Worm (Caenorhabditis elegans) whole organism, young adult: ENCODE measurements around the gene T13F2.6.

Experiments used
- B0035.1 ChIP-seq: sonication (generic microtip); optimal IDR thresholded peaks from 2 replicates; lab custom pipeline; 2016; ENCODE audit warnings: missing genetic modification characterization, mild to moderate bottlenecking, missing compliant biosample characterization, missing genotype, missing genetic modification reagents
- D2030.7 ChIP-seq: fragments of 200-800 bp; sonication (Bioruptor generic); IDR thresholded peaks from 2 replicates; pipeline ENCODE4 v1.3.6; 2022; ENCODE audit warnings: missing genetic modification reagents, missing genetic modification characterization, missing compliant biosample characterization
- F22D6.2 ChIP-seq: sonication (generic microtip); optimal IDR thresholded peaks from 2 replicates; lab custom pipeline; 2016; ENCODE audit warnings: mild to moderate bottlenecking, missing genetic modification characterization, missing compliant biosample characterization
- F39B2.1 ChIP-seq: fragments of 200-800 bp; sonication (Bioruptor generic); IDR thresholded peaks from 2 replicates; pipeline ENCODE4 v1.3.6; 2022; ENCODE audit warnings: missing genetic modification reagents, missing genetic modification characterization, missing compliant biosample characterization
- F52B5.7 ChIP-seq: sonication (generic microtip); optimal IDR thresholded peaks from 2 replicates; lab custom pipeline; 2016; ENCODE audit warnings: mild to moderate bottlenecking, missing genetic modification characterization, missing compliant biosample characterization
- T07F8.4 ChIP-seq: sonication (generic microtip); optimal IDR thresholded peaks from 2 replicates; lab custom pipeline; 2016; ENCODE audit warnings: mild to moderate bottlenecking, missing genetic modification characterization, moderate library complexity, missing compliant biosample characterization
- Y53G8AR.9 ChIP-seq: fragments of 200-800 bp; sonication (Bioruptor generic); conservative IDR thresholded peaks from 2 replicates; pipeline ENCODE4 v1.3.6; 2022; ENCODE audit warnings: missing genetic modification reagents, missing genetic modification characterization, missing compliant biosample characterization
- Y79H2A.3 ChIP-seq: fragments of 200-800 bp; sonication (Bioruptor generic); conservative IDR thresholded peaks from 2 replicates; pipeline ENCODE4 v1.3.6; 2022; ENCODE audit warnings: missing genetic modification reagents, missing genetic modification characterization, missing compliant biosample characterization
- Y95B8A.8 ChIP-seq: fragments of 200-800 bp; sonication (Bioruptor generic); IDR thresholded peaks from 2 replicates; pipeline ENCODE4 v1.3.6; 2022; ENCODE audit warnings: missing genetic modification reagents, missing genetic modification characterization, missing compliant biosample characterization
- ccch-3 ChIP-seq: fragments of 200-800 bp; sonication (Bioruptor generic); optimal IDR thresholded peaks from 2 replicates; lab custom pipeline; 2018; ENCODE audit warnings: mild to moderate bottlenecking, missing genetic modification characterization, missing compliant biosample characterization
- efl-1 ChIP-seq: fragments of 150-350 bp; optimal IDR thresholded peaks from 2 replicates; lab custom pipeline; 2014; ENCODE audit warnings: missing biosample characterization, missing genetic modification reagents, missing genetic modification characterization
- ekl-4 ChIP-seq: fragments of 200-800 bp; sonication (Bioruptor generic); IDR thresholded peaks from 2 replicates; pipeline ENCODE4 v1.3.6; 2022; ENCODE audit warnings: missing genetic modification reagents, missing genetic modification characterization, missing compliant biosample characterization
- gei-17 ChIP-seq: fragments of 200-800 bp; sonication (Bioruptor generic); optimal IDR thresholded peaks from 2 replicates; lab custom pipeline; 2018; ENCODE audit warnings: mild to moderate bottlenecking, missing genetic modification characterization, missing compliant biosample characterization
- him-1 ChIP-seq: sonication (generic microtip); optimal IDR thresholded peaks from 2 replicates; lab custom pipeline; 2016; ENCODE audit warnings: missing genotype, missing genetic modification reagents, missing genetic modification characterization, missing compliant biosample characterization
- hmg-1.2 ChIP-seq: fragments of 200-800 bp; sonication (Bioruptor generic); IDR thresholded peaks from 2 replicates; pipeline ENCODE4 v1.3.6; 2022; ENCODE audit warnings: missing genetic modification reagents, missing genetic modification characterization, missing compliant biosample characterization
- hmg-20 ChIP-seq: fragments of 200-800 bp; sonication (Bioruptor generic); IDR thresholded peaks from 2 replicates; pipeline ENCODE4 v1.3.6; 2022; ENCODE audit warnings: missing genetic modification reagents, missing genetic modification characterization, missing compliant biosample characterization
- lag-1 ChIP-seq: fragments of 200-800 bp; sonication (Bioruptor generic); IDR thresholded peaks from 2 replicates; pipeline ENCODE4 v1.3.6; 2022; ENCODE audit warnings: missing genetic modification reagents, missing genetic modification characterization, missing compliant biosample characterization
- let-526 ChIP-seq: fragments of 200-800 bp; sonication (Bioruptor generic); IDR thresholded peaks from 2 replicates; pipeline ENCODE4 v1.3.6; 2022; ENCODE audit warnings: missing genetic modification reagents, missing genetic modification characterization, missing compliant biosample characterization
- lin-54 ChIP-seq: fragments of 200-800 bp; sonication (Bioruptor generic); optimal IDR thresholded peaks from 2 replicates; lab custom pipeline; 2018; ENCODE audit warnings: mild to moderate bottlenecking, missing genetic modification characterization, missing compliant biosample characterization
- madf-10 ChIP-seq: sonication (generic microtip); optimal IDR thresholded peaks from 2 replicates; lab custom pipeline; 2016; ENCODE audit warnings: mild to moderate bottlenecking, missing genetic modification characterization, missing compliant biosample characterization
- madf-6 ChIP-seq: fragments of 200-800 bp; sonication (Bioruptor generic); IDR thresholded peaks from 2 replicates; pipeline ENCODE4 v1.3.6; 2022; ENCODE audit warnings: missing genetic modification reagents, missing genetic modification characterization, missing compliant biosample characterization
- mes-4 ChIP-seq: sonication (generic microtip); optimal IDR thresholded peaks from 2 replicates; lab custom pipeline; 2016; ENCODE audit warnings: missing genotype, missing genetic modification characterization, missing compliant biosample characterization
- nhr-120 ChIP-seq: fragments of 200-800 bp; sonication (Bioruptor generic); IDR thresholded peaks from 2 replicates; pipeline ENCODE4 v1.3.6; 2022; ENCODE audit warnings: missing genetic modification characterization, missing compliant biosample characterization
- nhr-80 ChIP-seq: sonication (generic microtip); optimal IDR thresholded peaks from 2 replicates; lab custom pipeline; 2016; ENCODE audit warnings: missing genetic modification characterization, missing compliant biosample characterization
- rec-8 ChIP-seq, 2 experiments: sonication (generic microtip); optimal IDR thresholded peaks; 2 replicates each; lab custom pipeline; 2016; ENCODE audit warnings: mild to moderate bottlenecking in 2 of 2, missing genetic modification characterization in 2 of 2, missing genetic modification reagents in 2 of 2, missing genotype in 2 of 2, missing biosample characterization in 1 of 2, missing compliant biosample characterization in 1 of 2, moderate library complexity in 1 of 2
- repo-1 ChIP-seq: sonication (generic microtip); optimal IDR thresholded peaks from 2 replicates; lab custom pipeline; 2017; ENCODE audit warnings: mild to moderate bottlenecking, missing genetic modification characterization, missing compliant biosample characterization
- sdz-38 ChIP-seq: sonication (generic microtip); optimal IDR thresholded peaks from 2 replicates; lab custom pipeline; 2016; ENCODE audit warnings: missing genotype, missing genetic modification characterization, missing compliant biosample characterization
- unc-62 ChIP-seq: fragments of 150-350 bp; optimal IDR thresholded peaks from 2 replicates; lab custom pipeline; 2014; ENCODE audit warnings: missing biosample characterization, missing genetic modification reagents, missing genetic modification characterization
- ztf-18 ChIP-seq: sonication (generic microtip); optimal IDR thresholded peaks from 2 replicates; lab custom pipeline; 2016; ENCODE audit warnings: missing genotype, mild to moderate bottlenecking, missing genetic modification characterization, missing compliant biosample characterization
- ztf-22 ChIP-seq: fragments of 200-800 bp; sonication (Bioruptor generic); optimal IDR thresholded peaks from 2 replicates; lab custom pipeline; 2018; ENCODE audit warnings: mild to moderate bottlenecking, missing genetic modification characterization, moderate library complexity, missing compliant biosample characterization

T13F2.6 gene

ce11 chrIV:9796494-9796893 lies 18.4 kb downstream of the T13F2.6 start, which contains the start of gene pis-1:
Gene pis-1, minus strand, starts transcription at chrIV:9796594.
- TF ChIP-seq hmg-1.2 (GFP tag; lab: Robert Waterston, UW), result peak; percentile 8; the same call in 1 of the 2 replicates
- no peak for TF ChIP-seq F39B2.1 (GFP tag; lab: Robert Waterston, UW)
- no peak for TF ChIP-seq B0035.1 (tag; lab: Kevin White, UChicago)

- peak; percentile 46 for TF ChIP-seq nhr-80 (tag; lab: Kevin White, UChicago)
- peak; percentile 15 for TF ChIP-seq lin-54 (GFP tag; lab: Kevin White, UChicago)
- TF ChIP-seq madf-10 (tag; lab: Kevin White, UChicago), result no peak
- TF ChIP-seq, all 124 proteins: peak for 2
Measured at ce11 chrIV:9797304-9798003, 19.3 kb downstream of the T13F2.6 start, which contains the start of gene T13F2.2. Gene T13F2.2, minus strand, starts transcription at chrIV:9797354.

ce11 chrIV:9798307-9798706 lies 20.2 kb downstream of the T13F2.6 start:
- TF ChIP-seq lag-1 (GFP tag; lab: Robert Waterston, UW) (no peak), nhr-80 (tag; lab: Kevin White, UChicago) (peak; percentile 50), Y53G8AR.9 (GFP tag; lab: Robert Waterston, UW) (0 out of 2 replicates have a peak, but pooled peaks have one; percentile 8)
- TF ChIP-seq, all 124 proteins: peak for 2

ce11 chrIV:9799129-9799528 lies 21.0 kb downstream of the T13F2.6 start, which contains the start of gene fat-4:
Gene fat-4, plus strand, starts transcription at chrIV:9799429.
- TF ChIP-seq unc-62 (GFP tag; lab: Kevin White, UChicago) (no peak), ztf-18 (tag; lab: Kevin White, UChicago) (no peak), gei-17 (GFP tag; lab: Kevin White, UChicago) (no peak), hmg-20 (GFP tag; lab: Robert Waterston, UW) (no peak), nhr-120 (no peak), ztf-22 (no peak), T07F8.4 (no peak), sdz-38 (tag; lab: Kevin White, UChicago) (no peak), efl-1 (GFP tag; lab: Kevin White, UChicago) (no peak), ccch-3 (no peak), F52B5.7 (tag; lab: Kevin White, UChicago) (no peak), mes-4 (tag; lab: Kevin White, UChicago) (no peak), ekl-4 (GFP tag; lab: Robert Waterston, UW) (no peak), him-1 (tag; lab: Kevin White, UChicago) (no peak), Y79H2A.3 (GFP tag; lab: Robert Waterston, UW) (no peak), madf-6 (no peak), let-526 (GFP tag; lab: Robert Waterston, UW) (no peak), Y95B8A.8 (GFP tag; lab: Robert Waterston, UW) (no peak), F22D6.2 (no peak), rec-8 (tag; optimal IDR thresholded peaks at IDR 0.05; lab: Kevin White, UChicago) (no peak)

ce11 chrIV:9799664-9800063 lies 21.5 kb downstream of the T13F2.6 start:
- TF ChIP-seq D2030.7 (no peak), repo-1 (tag; lab: Kevin White, UChicago) (no peak)
- TF ChIP-seq, all 124 proteins: peak for 0
